Worm (Caenorhabditis elegans) whole organism, L3 larva: ENCODE data around the gene msp-36.

ENCODE experiments used
- R02D3.7 ChIP-seq: fragments of 150-350 bp; optimal IDR thresholded peaks from 2 replicates; lab custom pipeline; 2014; ENCODE audit warnings: missing biosample characterization, missing genetic modification characterization
- ZK546.5 ChIP-seq: sonication (generic microtip); optimal IDR thresholded peaks from 2 replicates; lab custom pipeline; 2017; ENCODE audit warnings: missing biosample characterization, missing genetic modification characterization
- aly-2 ChIP-seq: fragments of 150-350 bp; optimal IDR thresholded peaks from 2 replicates; lab custom pipeline; 2014; ENCODE audit warnings: missing biosample characterization, missing genetic modification characterization
- ama-1 ChIP-seq: fragments of 150-350 bp; optimal IDR thresholded peaks from 2 replicates; lab custom pipeline; 2018
- ceh-16 ChIP-seq: sonication (generic microtip); optimal IDR thresholded peaks from 2 replicates; lab custom pipeline; 2017; ENCODE audit warnings: missing biosample characterization, missing genetic modification characterization
- ceh-28 ChIP-seq: fragments of 150-350 bp; optimal IDR thresholded peaks from 2 replicates; lab custom pipeline; 2014; ENCODE audit warnings: missing biosample characterization, missing genetic modification reagents, missing genetic modification characterization
- ceh-82 ChIP-seq: fragments of 150-350 bp; optimal IDR thresholded peaks from 2 replicates; lab custom pipeline; 2014; ENCODE audit warnings: missing biosample characterization, missing genetic modification characterization
- ceh-9 ChIP-seq: sonication (generic microtip); optimal IDR thresholded peaks from 2 replicates; lab custom pipeline; 2018; ENCODE audit warnings: missing biosample characterization, missing genetic modification characterization
- daf-12 ChIP-seq: fragments of 150-350 bp; optimal IDR thresholded peaks from 2 replicates; lab custom pipeline; 2014; ENCODE audit warnings: missing biosample characterization, missing genetic modification reagents, missing genetic modification characterization
- egl-27 ChIP-seq: sonication (generic microtip); optimal IDR thresholded peaks from 4 replicates; lab custom pipeline; 2017; ENCODE audit warnings: missing biosample characterization, missing genetic modification reagents, missing genetic modification characterization
- egl-5 ChIP-seq: fragments of 150-350 bp; optimal IDR thresholded peaks from 2 replicates; lab custom pipeline; 2017; ENCODE audit warnings: missing biosample characterization, missing genetic modification reagents, missing genetic modification characterization, inconsistent platforms
- elt-1 ChIP-seq: fragments of 150-350 bp; optimal IDR thresholded peaks from 2 replicates; lab custom pipeline; 2014; ENCODE audit warnings: missing biosample characterization, missing genetic modification characterization
- elt-2 ChIP-seq: sonication (generic microtip); optimal IDR thresholded peaks from 2 replicates; lab custom pipeline; 2016; ENCODE audit warnings: missing genetic modification reagents, mild to moderate bottlenecking, missing genetic modification characterization, missing compliant biosample characterization
- elt-3 ChIP-seq, 3 experiments: fragments of 150-350 bp in 1 of 3; sonication (generic microtip) in 2 of 3; optimal IDR thresholded peaks; 2 replicates in 2 of 3; 4 replicates in 1 of 3; lab custom pipeline; 2014 to 2017; ENCODE audit warnings: missing biosample characterization in 3 of 3, missing genetic modification characterization in 3 of 3
- eor-1 ChIP-seq, 2 experiments: fragments of 150-350 bp; optimal IDR thresholded peaks; 2 replicates each; lab custom pipeline; 2014 to 2018; ENCODE audit warnings: missing biosample characterization in 2 of 2, missing genetic modification characterization in 2 of 2
- fkh-10 ChIP-seq: sonication (generic microtip); optimal IDR thresholded peaks from 2 replicates; lab custom pipeline; 2017; ENCODE audit warnings: missing biosample characterization, missing genetic modification reagents, missing genetic modification characterization
- fkh-2 ChIP-seq: fragments of 150-350 bp; optimal IDR thresholded peaks from 2 replicates; lab custom pipeline; 2014; ENCODE audit warnings: missing biosample characterization, missing genetic modification reagents, missing genetic modification characterization
- fos-1 ChIP-seq: fragments of 150-350 bp; optimal IDR thresholded peaks from 2 replicates; lab custom pipeline; 2014; ENCODE audit warnings: missing biosample characterization, missing genetic modification characterization
- hmg-11 ChIP-seq: sonication (generic microtip); optimal IDR thresholded peaks from 2 replicates; lab custom pipeline; 2016; ENCODE audit warnings: missing genetic modification characterization, missing compliant biosample characterization
- jun-1 ChIP-seq: fragments of 150-350 bp; optimal IDR thresholded peaks from 2 replicates; lab custom pipeline; 2014; ENCODE audit warnings: missing biosample characterization, missing genetic modification reagents, missing genetic modification characterization
- lin-15B ChIP-seq: fragments of 150-350 bp; optimal IDR thresholded peaks from 2 replicates; lab custom pipeline; 2014; ENCODE audit warnings: missing biosample characterization, missing genetic modification characterization
- lin-39 ChIP-seq: fragments of 150-350 bp; optimal IDR thresholded peaks from 2 replicates; lab custom pipeline; 2018; ENCODE audit warnings: missing biosample characterization, missing genetic modification reagents, missing genetic modification characterization
- lsy-12 ChIP-seq: sonication (generic microtip); optimal IDR thresholded peaks from 2 replicates; lab custom pipeline; 2016; ENCODE audit warnings: mild to moderate bottlenecking, missing genetic modification characterization, missing compliant biosample characterization
- mdl-1 ChIP-seq: fragments of 150-350 bp; optimal IDR thresholded peaks from 2 replicates; lab custom pipeline; 2014; ENCODE audit warnings: missing biosample characterization, missing genetic modification characterization
- mml-1 ChIP-seq: fragments of 150-350 bp; sonication (generic microtip); optimal IDR thresholded peaks from 3 replicates; lab custom pipeline; 2014; ENCODE audit warnings: missing biosample characterization, missing genetic modification characterization
- nfya-1 ChIP-seq: sonication (generic microtip); optimal IDR thresholded peaks from 2 replicates; lab custom pipeline; 2017; ENCODE audit warnings: missing genetic modification characterization, mild to moderate bottlenecking, missing compliant biosample characterization, antibody characterized with exemption, moderate library complexity; ENCODE audit not compliant: insufficient read depth
- nhr-11 ChIP-seq: fragments of 150-350 bp; optimal IDR thresholded peaks from 2 replicates; lab custom pipeline; 2014; ENCODE audit warnings: missing biosample characterization, missing genetic modification characterization
- nhr-12 ChIP-seq: fragments of 150-350 bp; optimal IDR thresholded peaks from 2 replicates; lab custom pipeline; 2014; ENCODE audit warnings: missing biosample characterization, missing genetic modification characterization
- nhr-23 ChIP-seq: fragments of 150-350 bp; optimal IDR thresholded peaks from 2 replicates; lab custom pipeline; 2014; ENCODE audit warnings: missing biosample characterization, missing genetic modification reagents, missing genetic modification characterization
- nhr-237 ChIP-seq: fragments of 150-350 bp; optimal IDR thresholded peaks from 2 replicates; lab custom pipeline; 2014; ENCODE audit warnings: missing biosample characterization, missing genetic modification characterization
- nhr-25 ChIP-seq: sonication (generic microtip); optimal IDR thresholded peaks from 2 replicates; lab custom pipeline; 2017; ENCODE audit warnings: missing biosample characterization, missing genetic modification characterization
- nhr-28 ChIP-seq: fragments of 150-350 bp; optimal IDR thresholded peaks from 2 replicates; lab custom pipeline; 2014; ENCODE audit warnings: missing biosample characterization, missing genetic modification characterization
- nhr-43 ChIP-seq: sonication (generic microtip); optimal IDR thresholded peaks from 2 replicates; lab custom pipeline; 2016; ENCODE audit warnings: mild to moderate bottlenecking, missing genetic modification characterization, missing compliant biosample characterization; ENCODE audit not compliant: poor library complexity, severe bottlenecking
- nhr-67 ChIP-seq: fragments of 150-350 bp; optimal IDR thresholded peaks from 2 replicates; lab custom pipeline; 2014; ENCODE audit warnings: missing biosample characterization, missing genetic modification characterization
- nhr-76 ChIP-seq: fragments of 150-350 bp; sonication (generic microtip); optimal IDR thresholded peaks from 5 replicates; lab custom pipeline; 2014; ENCODE audit warnings: missing biosample characterization, missing genetic modification characterization
- nhr-77 ChIP-seq: fragments of 150-350 bp; optimal IDR thresholded peaks from 2 replicates; lab custom pipeline; 2014; ENCODE audit warnings: missing biosample characterization, missing genetic modification characterization
- pha-4 ChIP-seq: fragments of 150-350 bp; optimal IDR thresholded peaks from 2 replicates; lab custom pipeline; 2014; ENCODE audit warnings: missing biosample characterization, missing genetic modification reagents, missing genetic modification characterization
- pqm-1 ChIP-seq: fragments of 150-350 bp; optimal IDR thresholded peaks from 2 replicates; lab custom pipeline; 2017; ENCODE audit warnings: missing biosample characterization, missing genetic modification characterization, inconsistent platforms
- sea-2 ChIP-seq: fragments of 150-350 bp; sonication (generic microtip); optimal IDR thresholded peaks from 4 replicates; lab custom pipeline; 2014; ENCODE audit warnings: missing biosample characterization, missing genetic modification reagents, missing genetic modification characterization
- skn-1 ChIP-seq: fragments of 150-350 bp; optimal IDR thresholded peaks from 2 replicates; lab custom pipeline; 2014; ENCODE audit warnings: missing biosample characterization, missing genetic modification characterization
- snpc-4 ChIP-seq: fragments of 150-350 bp; optimal IDR thresholded peaks from 2 replicates; lab custom pipeline; 2014; ENCODE audit warnings: missing biosample characterization, missing genetic modification characterization
- tbx-2 ChIP-seq: sonication (generic microtip); optimal IDR thresholded peaks from 2 replicates; lab custom pipeline; 2016; ENCODE audit warnings: mild to moderate bottlenecking, missing genetic modification characterization, missing compliant biosample characterization
- unc-39 ChIP-seq: sonication (generic microtip); optimal IDR thresholded peaks from 4 replicates; lab custom pipeline; 2017; ENCODE audit warnings: missing biosample characterization, missing genetic modification characterization
- unc-62 ChIP-seq: fragments of 150-350 bp; sonication (generic microtip); optimal IDR thresholded peaks from 4 replicates; lab custom pipeline; 2014; ENCODE audit warnings: missing biosample characterization, missing genetic modification reagents, missing genetic modification characterization
- zag-1 ChIP-seq: fragments of 150-350 bp; optimal IDR thresholded peaks from 2 replicates; lab custom pipeline; 2014; ENCODE audit warnings: missing biosample characterization, missing genetic modification characterization
- ztf-11 ChIP-seq: fragments of 150-350 bp; optimal IDR thresholded peaks from 2 replicates; lab custom pipeline; 2014; ENCODE audit warnings: missing biosample characterization, missing genetic modification characterization
- ztf-4 ChIP-seq: fragments of 150-350 bp; optimal IDR thresholded peaks from 2 replicates; lab custom pipeline; 2014; ENCODE audit warnings: missing biosample characterization, missing genetic modification characterization

msp-36 gene

DNA sequence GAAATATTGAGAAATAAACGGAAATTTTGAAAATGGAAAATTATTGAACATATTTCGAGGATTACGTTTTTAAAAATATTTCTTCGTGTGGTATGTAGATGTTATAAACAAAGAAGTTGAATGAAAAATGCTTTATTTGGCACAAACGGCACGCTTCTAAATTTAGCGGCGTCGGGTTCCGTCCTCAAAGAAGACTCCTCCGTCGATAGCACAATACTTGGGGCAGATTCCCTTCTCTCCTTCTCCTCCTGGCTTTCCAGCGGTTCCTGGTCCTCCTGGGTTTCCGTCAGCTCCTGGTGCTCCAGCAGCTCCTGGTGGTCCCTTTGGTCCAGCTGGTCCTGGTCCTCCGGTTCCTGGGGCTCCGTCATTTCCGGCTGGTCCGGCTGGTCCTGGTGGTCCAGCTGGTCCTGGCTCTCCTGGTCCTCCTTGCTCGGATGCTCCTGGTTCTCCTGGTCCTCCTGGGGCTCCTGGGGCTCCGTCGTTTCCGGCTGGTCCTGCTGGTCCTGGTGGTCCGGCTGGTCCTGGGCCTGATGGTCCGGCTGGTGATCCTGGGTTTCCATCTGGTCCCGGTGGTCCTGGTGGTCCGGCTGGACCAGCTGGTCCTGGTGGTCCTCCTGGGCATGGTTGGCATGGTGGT, 10.8 kb upstream of the msp-36 start, which contains the start of gene W01B6.8:
Gene W01B6.8 (minus strand): TSS at position 51 of the 637 bp plus-strand sequence.
- TF ChIP-seq nhr-12 (tag; lab: Kevin White, UChicago) (no peak), ceh-16 (tag; lab: Kevin White, UChicago) (no peak), ZK546.5 (tag; lab: Kevin White, UChicago) (no peak), egl-5 (tag; lab: Kevin White, UChicago) (no peak), nhr-25 (tag; lab: Kevin White, UChicago) (no peak), skn-1 (tag; lab: Kevin White, UChicago) (no peak), elt-2 (no peak), nhr-237 (tag; lab: Kevin White, UChicago) (no peak), nhr-23 (tag; lab: Kevin White, UChicago) (no peak), nfya-1 (tag; lab: Kevin White, UChicago) (no peak), unc-39 (no peak), tbx-2 (no peak), ztf-4 (tag; lab: Kevin White, UChicago) (no peak)

DNA sequence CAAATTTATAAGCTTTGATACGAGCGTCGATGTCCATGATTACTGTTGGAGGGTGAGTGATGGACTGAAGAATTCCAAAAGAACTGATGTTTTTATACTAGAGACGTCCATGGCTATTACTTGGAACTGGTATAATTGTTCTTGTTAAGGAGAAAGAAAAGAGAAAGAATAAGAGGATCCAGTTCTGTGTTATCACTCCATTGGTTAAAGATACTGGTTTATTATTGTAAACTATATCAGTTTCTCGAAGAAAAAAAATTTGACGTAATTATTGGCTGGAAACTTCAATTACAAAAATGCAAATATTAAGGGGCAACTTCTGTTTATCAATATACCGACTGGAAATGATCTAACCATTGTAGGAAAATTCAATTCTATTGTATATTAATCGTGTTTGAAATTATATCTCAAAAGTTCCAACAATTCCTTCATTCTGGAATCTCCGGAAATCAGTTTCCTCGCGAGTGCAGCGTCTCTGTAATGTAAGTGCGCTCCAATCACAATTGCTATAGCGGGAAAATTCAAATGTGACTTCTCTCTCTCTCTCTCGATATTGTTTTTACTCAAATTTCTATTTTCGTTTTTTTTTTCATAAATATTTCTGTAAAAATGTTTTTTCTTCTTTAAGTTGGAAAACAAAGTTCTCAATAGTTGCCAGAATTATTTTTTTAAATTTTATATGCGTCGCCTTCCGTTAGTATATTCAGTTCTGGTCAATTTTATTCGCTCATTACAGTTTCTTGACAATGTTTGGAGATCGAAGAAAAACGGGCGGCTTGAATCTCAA, 9.6 kb upstream of the msp-36 start, which contains the start of the genes col-2 and ndc-80:
Gene col-2 (minus strand): TSS at position 51 of the 787 bp plus-strand sequence.
Gene ndc-80 (plus strand): TSS at position 737 of the 787 bp plus-strand sequence.
- TF ChIP-seq elt-1 (tag; lab: Kevin White, UChicago) (no peak), snpc-4 (tag; lab: Kevin White, UChicago) (peak; percentile 36), egl-5 (tag; lab: Kevin White, UChicago) (no peak), ztf-4 (tag; lab: Kevin White, UChicago) (no peak), elt-2 (no peak), unc-62 (GFP tag; lab: Kevin White, UChicago) (no peak), nhr-25 (tag; lab: Kevin White, UChicago) (peak; percentile 70), pqm-1 (peak; percentile 17), elt-3 (tag; optimal IDR thresholded peaks at IDR 0.05; lab: Kevin White, UChicago) (no peak), lin-15B (tag; lab: Kevin White, UChicago) (peak; percentile 93), ztf-11 (no peak), hmg-11 (tag; lab: Kevin White, UChicago) (no peak), daf-12 (tag; lab: Kevin White, UChicago) (no peak), fkh-2 (tag; lab: Kevin White, UChicago) (no peak), nhr-23 (tag; lab: Kevin White, UChicago) (peak; percentile 54), skn-1 (tag; lab: Kevin White, UChicago) (peak; percentile 4), nhr-43 (tag; lab: Kevin White, UChicago) (peak; percentile 74), aly-2 (tag; lab: Kevin White, UChicago) (no peak), nhr-76 (tag; lab: Kevin White, UChicago) (no peak), lin-39 (tag; lab: Kevin White, UChicago) (peak; percentile 70), jun-1 (tag; lab: Kevin White, UChicago) (peak; percentile 10), ceh-82 (no peak), sea-2 (GFP tag; lab: Kevin White, UChicago) (no peak), nfya-1 (tag; lab: Kevin White, UChicago) (peak; percentile 84), R02D3.7 (tag; lab: Kevin White, UChicago) (peak; percentile 71), fkh-10 (peak; percentile 23), unc-39 (no peak), mdl-1 (tag; lab: Kevin White, UChicago) (no peak), fos-1 (tag; lab: Kevin White, UChicago) (no peak), ama-1 (no peak), nhr-77 (tag; lab: Kevin White, UChicago) (no peak), nhr-28 (tag; lab: Kevin White, UChicago) (no peak), ceh-16 (tag; lab: Kevin White, UChicago) (no peak), ceh-28 (no peak), pha-4 (tag; lab: Kevin White, UChicago) (no peak), zag-1 (no peak), ZK546.5 (tag; lab: Kevin White, UChicago) (no peak), mml-1 (tag; lab: Kevin White, UChicago) (no peak), nhr-67 (tag; lab: Kevin White, UChicago) (no peak), egl-27 (no peak), lsy-12 (tag; lab: Kevin White, UChicago) (no peak), nhr-237 (tag; lab: Kevin White, UChicago) (no peak), nhr-11 (tag; lab: Kevin White, UChicago) (no peak), ceh-9 (tag; lab: Kevin White, UChicago) (no peak), nhr-12 (tag; lab: Kevin White, UChicago) (no peak), eor-1 (tag; optimal IDR thresholded peaks at IDR 0.05; lab: Kevin White, UChicago) (no peak), tbx-2 (no peak)
